Fruit fly (Drosophila melanogaster): ENCODE results near the gene Anp.

Anp gene

dm6 chr3R:30170671-30171667 lies 38.8 kb upstream of the Anp start, which contains the start of gene Rsod (continued):
- no peak for TF ChIP-seq ems (GFP tag; optimal IDR thresholded peaks at IDR 0.05)
- TF ChIP-seq CG17612 (GFP tag; IDR thresholded peaks at IDR 0.05), result peak; percentile 48
- no peak for TF ChIP-seq lov (optimal IDR thresholded peaks at IDR 0.05)
- peak; percentile 58; the same call in 2 of the 3 replicates for TF ChIP-seq lov (GFP tag; IDR thresholded peaks at IDR 0.05)
- TF ChIP-seq ab (GFP tag; optimal IDR thresholded peaks at IDR 0.05), result no peak
- TF ChIP-seq CG4820 (GFP tag; optimal IDR thresholded peaks at IDR 0.05), result peak; percentile 11
- TF ChIP-seq CG17802 (tag; optimal IDR thresholded peaks at IDR 0.05), result peak; percentile 38
- TF ChIP-seq lilli (GFP tag; optimal IDR thresholded peaks at IDR 0.05), result peak; percentile 32
- TF ChIP-seq CG7357 (GFP tag; IDR thresholded peaks at IDR 0.05), result peak; percentile 56
- no peak for TF ChIP-seq klu (GFP tag; IDR thresholded peaks at IDR 0.05)
- TF ChIP-seq CG34376 (GFP tag; optimal IDR thresholded peaks at IDR 0.05), result no peak
- TF ChIP-seq hth (optimal IDR thresholded peaks at IDR 0.05), result no peak
- peak; percentile 94 for TF ChIP-seq D19A (tag; optimal IDR thresholded peaks at IDR 0.05)
- TF ChIP-seq CG13424 (tag; optimal IDR thresholded peaks at IDR 0.05), result peak; percentile 56
- peak; percentile 47 for TF ChIP-seq CG5953 (GFP tag; IDR thresholded peaks at IDR 0.05)
- TF ChIP-seq gsb (GFP tag; IDR thresholded peaks at IDR 0.05), result peak; percentile 55; the same call in 1 of the 2 replicates
- peak; percentile 27 for TF ChIP-seq CoRest (tag; optimal IDR thresholded peaks at IDR 0.05)
- TF ChIP-seq CG6791 (GFP tag; IDR thresholded peaks at IDR 0.05; ENCODE audit: partially characterized antibody), result no peak
- TF ChIP-seq Lim3 (GFP tag; IDR thresholded peaks at IDR 0.05), result peak; percentile 67
- no peak for TF ChIP-seq CG17912 (GFP tag; optimal IDR thresholded peaks at IDR 0.05)
- TF ChIP-seq CG10209 (GFP tag; optimal IDR thresholded peaks at IDR 0.05), result peak; percentile 44
- TF ChIP-seq CG1024 (GFP tag; IDR thresholded peaks at IDR 0.05), result peak; percentile 35; the same call in 1 of the 2 replicates
- no peak for TF ChIP-seq Antp (GFP tag; optimal IDR thresholded peaks at IDR 0.05)
- no peak for TF ChIP-seq mirr (GFP tag; optimal IDR thresholded peaks at IDR 0.05)
- peak; percentile 52 for TF ChIP-seq CG14050 (GFP tag; IDR thresholded peaks at IDR 0.05)
- peak; percentile 71 for TF ChIP-seq CG34422 (GFP tag; IDR thresholded peaks at IDR 0.05)
- TF ChIP-seq ttk (GFP tag; IDR thresholded peaks at IDR 0.05), result peak; percentile 83
- TF ChIP-seq gem (tag; optimal IDR thresholded peaks at IDR 0.05), result peak; percentile 74
- no peak for TF ChIP-seq CG8089 (GFP tag; optimal IDR thresholded peaks at IDR 0.05)
- no peak for TF ChIP-seq CG1832 (GFP tag; optimal IDR thresholded peaks at IDR 0.05)
- peak; percentile 50 for TF ChIP-seq dimm (GFP tag; IDR thresholded peaks at IDR 0.05)
- peak; percentile 76 for TF ChIP-seq CG4730 (GFP tag; IDR thresholded peaks at IDR 0.05)
- TF ChIP-seq CG3281 (GFP tag; optimal IDR thresholded peaks at IDR 0.05), result no peak
- peak; percentile 64 for TF ChIP-seq fd96Cb (tag; optimal IDR thresholded peaks at IDR 0.05)
- peak; percentile 87 for TF ChIP-seq Xrp1 (GFP tag; IDR thresholded peaks at IDR 0.05)
- 0 out of 3 replicates have a peak, but pooled peaks have one; percentile 14 for TF ChIP-seq HLH4C (GFP tag; IDR thresholded peaks at IDR 0.05; ENCODE audit: partially characterized antibody)
- peak; percentile 61 for TF ChIP-seq Taf1 (GFP tag; IDR thresholded peaks at IDR 0.05)
- no peak for TF ChIP-seq Doc2 (GFP tag; IDR thresholded peaks at IDR 0.05)
- peak; percentile 64 for TF ChIP-seq NfI (GFP tag; optimal IDR thresholded peaks at IDR 0.05)
- TF ChIP-seq CG2889 (GFP tag; IDR thresholded peaks at IDR 0.05), result no peak
- peak in 1 of 2 experiments; percentile 61 for TF ChIP-seq dpn (GFP tag; optimal IDR thresholded peaks at IDR 0.05)
- TF ChIP-seq inv (GFP tag; IDR thresholded peaks at IDR 0.05; ENCODE audit: partially characterized antibody), result no peak
- TF ChIP-seq Drgx (GFP tag; IDR thresholded peaks at IDR 0.05), result peak; percentile 93
- TF ChIP-seq sr (GFP tag; IDR thresholded peaks at IDR 0.05), result peak; percentile 14; the same call in 1 of the 3 replicates
- TF ChIP-seq en (GFP tag; optimal IDR thresholded peaks at IDR 0.05), result no peak
- peak; percentile 7 for TF ChIP-seq grn (GFP tag; optimal IDR thresholded peaks at IDR 0.05)
- peak; percentile 56 for TF ChIP-seq az2 (GFP tag; optimal IDR thresholded peaks at IDR 0.05)
- peak; percentile 74; the same call in 2 of the 3 replicates for TF ChIP-seq row (GFP tag; IDR thresholded peaks at IDR 0.05)
- TF ChIP-seq chinmo (GFP tag; IDR thresholded peaks at IDR 0.05; ENCODE audit: partially characterized antibody), result peak; percentile 87; the same call in 2 of the 4 replicates
